Worm (Caenorhabditis elegans): Measurements from ENCODE around the gene rps-18.

DNA sequence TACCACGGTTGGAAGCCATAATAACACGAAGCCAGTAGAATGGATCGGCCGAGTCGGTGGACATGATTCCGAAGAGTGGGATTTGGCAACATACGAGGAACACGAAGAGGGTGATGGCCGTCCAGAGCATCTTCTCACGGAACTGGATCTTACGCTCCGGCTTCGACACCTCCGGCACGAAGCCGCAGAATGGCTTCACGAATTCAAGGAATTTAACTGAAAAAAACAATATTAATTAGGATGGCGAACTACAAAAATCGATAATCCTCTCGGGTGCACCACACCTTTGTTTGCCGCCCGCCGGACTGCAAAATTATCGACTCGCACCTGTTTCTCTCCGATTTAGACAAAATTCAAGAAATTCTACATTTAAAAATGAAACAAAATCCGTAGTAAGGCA is 1.3 kb upstream of the rps-18 start:
- TF ChIP-seq pha-4 (tag; optimal IDR thresholded peaks at IDR 0.05) = no peak
- TF ChIP-seq ztf-11 (tag; optimal IDR thresholded peaks at IDR 0.05) = no peak
- no peak for TF ChIP-seq mep-1 (tag; optimal IDR thresholded peaks at IDR 0.05)
- no peak for TF ChIP-seq nhr-28 (tag; optimal IDR thresholded peaks at IDR 0.05)
